Worm (Caenorhabditis elegans): ENCODE results near the gene gcy-21.
A peak's percentile ranks its signal among the peaks of the same experiment; 100 is the strongest.
"Not testable (repeated sequence)": the region's sequence is repeated elsewhere in the genome, so short reads cannot be mapped to it uniquely, and the experiment has no call there.

The gcy-21 gene

ce11 chrII:2659364-2659763 lies at the start of gene gcy-21:
Gene gcy-21, plus strand, starts transcription at chrII:2659664.
- no peak for TF ChIP-seq ztf-23 (GFP tag; IDR thresholded peaks at IDR 0.05)
- no peak for TF ChIP-seq cog-1 (tag; optimal IDR thresholded peaks at IDR 0.05)
- TF ChIP-seq flt-1 (GFP tag; IDR thresholded peaks at IDR 0.05) = no peak
- no peak for TF ChIP-seq tab-1 (GFP tag; IDR thresholded peaks at IDR 0.05)
- TF ChIP-seq T22C8.4 (GFP tag; IDR thresholded peaks at IDR 0.05) = no peak
- no peak for TF ChIP-seq ref-1 (GFP tag; conservative IDR thresholded peaks at IDR 0.05)
- no peak for TF ChIP-seq klf-2 (GFP tag; conservative IDR thresholded peaks at IDR 0.05)
- TF ChIP-seq ztf-29 (GFP tag; IDR thresholded peaks at IDR 0.05) = no peak
- TF ChIP-seq med-1 (GFP tag; optimal IDR thresholded peaks at IDR 0.05; ENCODE audit: insufficient read depth) = no peak

- TF ChIP-seq ztf-29 (GFP tag; IDR thresholded peaks at IDR 0.05) = no peak
- no peak for TF ChIP-seq cog-1 (tag; optimal IDR thresholded peaks at IDR 0.05)
- no peak for TF ChIP-seq tab-1 (GFP tag; IDR thresholded peaks at IDR 0.05)
- TF ChIP-seq ztf-23 (GFP tag; IDR thresholded peaks at IDR 0.05) = no peak
- TF ChIP-seq med-1 (GFP tag; optimal IDR thresholded peaks at IDR 0.05; ENCODE audit: insufficient read depth) = no peak
- no peak for TF ChIP-seq T22C8.4 (GFP tag; IDR thresholded peaks at IDR 0.05)
- no peak for TF ChIP-seq flt-1 (GFP tag; IDR thresholded peaks at IDR 0.05)
- no peak for TF ChIP-seq klf-2 (GFP tag; conservative IDR thresholded peaks at IDR 0.05)
- no peak for TF ChIP-seq ref-1 (GFP tag; conservative IDR thresholded peaks at IDR 0.05)
These were observed 49.1 kb upstream of the gcy-21 start, which contains the start of gene sri-38 for ce11 chrII:2610202-2610912. Gene sri-38, plus strand, starts transcription at chrII:2610862.

ce11 chrII:2611009-2611408 lies 48.5 kb upstream of the gcy-21 start:
- no peak for TF ChIP-seq ref-1 (GFP tag; conservative IDR thresholded peaks at IDR 0.05)
- no peak for TF ChIP-seq med-1 (GFP tag; optimal IDR thresholded peaks at IDR 0.05; ENCODE audit: insufficient read depth)
- peak; percentile 38; the same call in 1 of the 2 replicates for TF ChIP-seq ztf-29 (GFP tag; IDR thresholded peaks at IDR 0.05)

ce11 chrII:2612278-2612677 lies 47.2 kb upstream of the gcy-21 start, which contains the start of gene D2062.13:
Gene D2062.13, plus strand, starts transcription at chrII:2612578.
- not testable (repeated sequence) for TF ChIP-seq T22C8.4 (GFP tag; IDR thresholded peaks at IDR 0.05); cog-1 (tag; optimal IDR thresholded peaks at IDR 0.05); flt-1 (GFP tag; IDR thresholded peaks at IDR 0.05)

ce11 chrII:2616634-2617033 lies 42.8 kb upstream of the gcy-21 start, which contains the start of gene msrp-5:
Gene msrp-5, plus strand, starts transcription at chrII:2616934.
- not testable (repeated sequence) for TF ChIP-seq med-1 (GFP tag; optimal IDR thresholded peaks at IDR 0.05; ENCODE audit: insufficient read depth); flt-1 (GFP tag; IDR thresholded peaks at IDR 0.05); ztf-29 (GFP tag; IDR thresholded peaks at IDR 0.05)

ce11 chrII:2619148-2619547 lies 40.3 kb upstream of the gcy-21 start, which contains the start of gene msrp-6:
Gene msrp-6, plus strand, starts transcription at chrII:2619448.
- TF ChIP-seq klf-2 (GFP tag; conservative IDR thresholded peaks at IDR 0.05); ref-1 (GFP tag; conservative IDR thresholded peaks at IDR 0.05); tab-1 (GFP tag; IDR thresholded peaks at IDR 0.05): not testable (repeated sequence)

- no peak for TF ChIP-seq ztf-29 (GFP tag; IDR thresholded peaks at IDR 0.05)
- no peak for TF ChIP-seq med-1 (GFP tag; optimal IDR thresholded peaks at IDR 0.05; ENCODE audit: insufficient read depth)
- TF ChIP-seq flt-1 (GFP tag; IDR thresholded peaks at IDR 0.05) = no peak
- no peak for TF ChIP-seq cog-1 (tag; optimal IDR thresholded peaks at IDR 0.05)
- no peak for TF ChIP-seq T22C8.4 (GFP tag; IDR thresholded peaks at IDR 0.05)
- no peak for TF ChIP-seq klf-2 (GFP tag; conservative IDR thresholded peaks at IDR 0.05)
- TF ChIP-seq ref-1 (GFP tag; conservative IDR thresholded peaks at IDR 0.05) = no peak
- no peak for TF ChIP-seq tab-1 (GFP tag; IDR thresholded peaks at IDR 0.05)
- no peak for TF ChIP-seq ztf-23 (GFP tag; IDR thresholded peaks at IDR 0.05)
These were observed 37.0 kb upstream of the gcy-21 start, which contains the start of gene D2062.5 for ce11 chrII:2622480-2622879. Gene D2062.5, plus strand, starts transcription at chrII:2622780.

- peak; percentile 53; the same call in 1 of the 2 replicates for TF ChIP-seq T22C8.4 (GFP tag; IDR thresholded peaks at IDR 0.05)
These were observed 36.5 kb upstream of the gcy-21 start, which contains the start of gene D2062.4 for ce11 chrII:2622936-2623452. Gene D2062.4, plus strand, starts transcription at chrII:2623402.

- TF ChIP-seq klf-2 (GFP tag; conservative IDR thresholded peaks at IDR 0.05) (no peak), cog-1 (tag; optimal IDR thresholded peaks at IDR 0.05) (no peak), ztf-23 (GFP tag; IDR thresholded peaks at IDR 0.05) (no peak), flt-1 (GFP tag; IDR thresholded peaks at IDR 0.05) (no peak), med-1 (GFP tag; optimal IDR thresholded peaks at IDR 0.05; ENCODE audit: insufficient read depth) (no peak), ztf-29 (GFP tag; IDR thresholded peaks at IDR 0.05) (no peak), tab-1 (GFP tag; IDR thresholded peaks at IDR 0.05) (no peak), ref-1 (GFP tag; conservative IDR thresholded peaks at IDR 0.05) (no peak), T22C8.4 (GFP tag; IDR thresholded peaks at IDR 0.05) (no peak)
These were observed 34.7 kb upstream of the gcy-21 start, which contains the start of gene lgc-28 for ce11 chrII:2624792-2625191. Gene lgc-28, plus strand, starts transcription at chrII:2625092.

- TF ChIP-seq klf-2 (GFP tag; conservative IDR thresholded peaks at IDR 0.05) = no peak
- no peak for TF ChIP-seq flt-1 (GFP tag; IDR thresholded peaks at IDR 0.05)
- no peak for TF ChIP-seq ref-1 (GFP tag; conservative IDR thresholded peaks at IDR 0.05)
- no peak for TF ChIP-seq ztf-29 (GFP tag; IDR thresholded peaks at IDR 0.05)
- TF ChIP-seq ztf-23 (GFP tag; IDR thresholded peaks at IDR 0.05) = no peak
- TF ChIP-seq med-1 (GFP tag; optimal IDR thresholded peaks at IDR 0.05; ENCODE audit: insufficient read depth) = no peak
- TF ChIP-seq T22C8.4 (GFP tag; IDR thresholded peaks at IDR 0.05) = no peak
- TF ChIP-seq cog-1 (tag; optimal IDR thresholded peaks at IDR 0.05) = no peak
- no peak for TF ChIP-seq tab-1 (GFP tag; IDR thresholded peaks at IDR 0.05)
These were observed 32.2 kb upstream of the gcy-21 start, which contains the start of gene sri-71 for ce11 chrII:2627154-2627799. Gene sri-71, plus strand, starts transcription at chrII:2627749.

All from whole organism, midembryonic.